Fruit fly (Drosophila melanogaster) whole organism, prepupa: ENCODE data around the gene CG2126.

Experiments
- Blimp-1 ChIP-seq: fragments of 200-800 bp; sonication (Bioruptor generic); optimal IDR thresholded peaks from 3 replicates; lab custom pipeline; 2017; ENCODE audit warnings: missing biosample characterization, missing genetic modification characterization, mild to moderate bottlenecking, moderate library complexity, missing genetic modification reagents
- CG10631 ChIP-seq: fragments of 200-800 bp; sonication (Bioruptor generic); optimal IDR thresholded peaks from 2 replicates; lab custom pipeline; 2016; ENCODE audit warnings: missing biosample characterization, missing genetic modification characterization
- CG10669 ChIP-seq: fragments of 200-800 bp; sonication (Bioruptor generic); optimal IDR thresholded peaks from 3 replicates; lab custom pipeline; 2018; ENCODE audit warnings: missing biosample characterization, mild to moderate bottlenecking, missing genetic modification characterization, moderate library complexity
- CG11762 ChIP-seq: fragments of 200-800 bp; sonication (Bioruptor generic); optimal IDR thresholded peaks from 3 replicates; lab custom pipeline; 2016; ENCODE audit warnings: missing biosample characterization, missing genetic modification characterization; ENCODE audit not compliant: insufficient read depth
- CG11902 ChIP-seq: fragments of 200-800 bp; sonication (Bioruptor generic); optimal IDR thresholded peaks from 3 replicates; lab custom pipeline; 2016; ENCODE audit warnings: missing biosample characterization, missing genetic modification characterization
- CG15336 ChIP-seq: fragments of 200-800 bp; sonication (Bioruptor generic); IDR thresholded peaks from 2 replicates; pipeline ENCODE4 v1.3.6; 2022; ENCODE audit warnings: missing biosample characterization, missing genetic modification characterization
- CG1621 ChIP-seq: fragments of 200-800 bp; sonication (Bioruptor generic); optimal IDR thresholded peaks from 3 replicates; lab custom pipeline; 2018; ENCODE audit warnings: missing biosample characterization, mild to moderate bottlenecking, missing genetic modification characterization
- CG3032 ChIP-seq: fragments of 200-800 bp; optimal IDR thresholded peaks from 2 replicates; lab custom pipeline; 2019; ENCODE audit warnings: missing biosample characterization, mild to moderate bottlenecking, missing genetic modification characterization, moderate library complexity
- CG31627 ChIP-seq: fragments of 200-800 bp; sonication (Bioruptor generic); optimal IDR thresholded peaks from 3 replicates; lab custom pipeline; 2016; ENCODE audit warnings: missing biosample characterization, missing genetic modification characterization
- CG32006 ChIP-seq: fragments of 200-800 bp; sonication (Bioruptor generic); optimal IDR thresholded peaks from 3 replicates; lab custom pipeline; 2017; ENCODE audit warnings: missing biosample characterization, mild to moderate bottlenecking, missing genetic modification characterization
- CG34406 ChIP-seq: fragments of 200-800 bp; sonication (Bioruptor generic); optimal IDR thresholded peaks from 3 replicates; lab custom pipeline; 2016; ENCODE audit warnings: missing biosample characterization, missing genetic modification characterization
- CG3919 ChIP-seq: fragments of 200-800 bp; sonication (Bioruptor generic); optimal IDR thresholded peaks from 3 replicates; lab custom pipeline; 2016; ENCODE audit warnings: missing biosample characterization, missing genetic modification characterization
- CG6163 ChIP-seq: fragments of 200-800 bp; sonication (Bioruptor generic); IDR thresholded peaks from 3 replicates; pipeline ENCODE4 v1.3.6; 2022; ENCODE audit warnings: missing biosample characterization, missing genetic modification characterization
- CG6792 ChIP-seq: fragments of 200-800 bp; sonication (Bioruptor generic); optimal IDR thresholded peaks from 3 replicates; lab custom pipeline; 2016; ENCODE audit warnings: missing biosample characterization, missing genetic modification characterization
- CG6808 ChIP-seq: fragments of 200-800 bp; sonication (Bioruptor generic); optimal IDR thresholded peaks from 3 replicates; lab custom pipeline; 2017; ENCODE audit warnings: missing biosample characterization, missing genetic modification characterization, mild to moderate bottlenecking, moderate library complexity, missing genetic modification reagents
- CG7368 ChIP-seq: fragments of 200-800 bp; sonication (Bioruptor generic); optimal IDR thresholded peaks from 3 replicates; lab custom pipeline; 2016; ENCODE audit warnings: missing biosample characterization, missing genetic modification characterization
- CG8119 ChIP-seq: fragments of 200-800 bp; sonication (Bioruptor generic); IDR thresholded peaks from 3 replicates; pipeline ENCODE4 v1.3.6; 2022; ENCODE audit warnings: missing biosample characterization, missing genetic modification characterization
- CG8319 ChIP-seq: fragments of 200-800 bp; sonication (Bioruptor generic); optimal IDR thresholded peaks from 3 replicates; lab custom pipeline; 2016; ENCODE audit warnings: missing biosample characterization, missing genetic modification characterization
- CG8632 ChIP-seq: fragments of 200-800 bp; sonication (Bioruptor generic); optimal IDR thresholded peaks from 3 replicates; lab custom pipeline; 2016; ENCODE audit warnings: missing biosample characterization, missing genetic modification characterization
- CG9139 ChIP-seq: fragments of 200-800 bp; sonication (Bioruptor generic); optimal IDR thresholded peaks from 3 replicates; lab custom pipeline; 2017; ENCODE audit warnings: missing biosample characterization, mild to moderate bottlenecking, missing genetic modification characterization
- Eip78C ChIP-seq: fragments of 200-800 bp; sonication (Bioruptor generic); peaks from one replicate; lab custom pipeline; 2016; ENCODE audit warnings: missing biosample characterization, missing genetic modification characterization
- Eip93F ChIP-seq: fragments of 200-800 bp; sonication (Bioruptor generic); optimal IDR thresholded peaks from 2 replicates; lab custom pipeline; 2016; ENCODE audit warnings: missing biosample characterization, mild to moderate bottlenecking, missing genetic modification characterization
- Ets21C ChIP-seq: fragments of 200-800 bp; sonication (Bioruptor generic); optimal IDR thresholded peaks from 3 replicates; lab custom pipeline; 2016; ENCODE audit warnings: missing biosample characterization, missing genetic modification characterization
- Ets96B ChIP-seq: fragments of 200-800 bp; optimal IDR thresholded peaks from 2 replicates; lab custom pipeline; 2019; ENCODE audit warnings: missing biosample characterization, mild to moderate bottlenecking, missing genetic modification characterization, moderate library complexity
- Gug ChIP-seq: fragments of 200-800 bp; sonication (Bioruptor generic); IDR thresholded peaks from 2 replicates; pipeline ENCODE4 v1.3.6; 2022; ENCODE audit warnings: missing biosample characterization, missing genetic modification characterization
- Hr38 ChIP-seq: sonication (Bioruptor generic); optimal IDR thresholded peaks from 2 replicates; lab custom pipeline; 2016; ENCODE audit warnings: missing biosample characterization, missing genetic modification characterization
- Hr39 ChIP-seq: fragments of 200-800 bp; sonication (Bioruptor generic); optimal IDR thresholded peaks from 2 replicates; lab custom pipeline; 2016; ENCODE audit warnings: missing biosample characterization, missing genetic modification characterization
- Hr4 ChIP-seq: fragments of 200-800 bp; sonication (Bioruptor generic); optimal IDR thresholded peaks from 3 replicates; lab custom pipeline; 2016; ENCODE audit warnings: missing biosample characterization, missing genetic modification characterization
- Met ChIP-seq: fragments of 200-800 bp; sonication (Bioruptor generic); optimal IDR thresholded peaks from 3 replicates; lab custom pipeline; 2016; ENCODE audit warnings: missing biosample characterization, missing genetic modification characterization
- Smox ChIP-seq: fragments of 200-800 bp; sonication (Bioruptor generic); optimal IDR thresholded peaks from 3 replicates; lab custom pipeline; 2016; ENCODE audit warnings: missing biosample characterization, missing genetic modification characterization
- Sox102F ChIP-seq: fragments of 200-800 bp; sonication (Bioruptor generic); optimal IDR thresholded peaks from 2 replicates; lab custom pipeline; 2016; ENCODE audit warnings: missing biosample characterization, mild to moderate bottlenecking, missing genetic modification characterization
- Sox14 ChIP-seq: fragments of 200-800 bp; sonication (Bioruptor generic); optimal IDR thresholded peaks from 3 replicates; lab custom pipeline; 2016; ENCODE audit warnings: missing biosample characterization, missing genetic modification characterization
- Sox15 ChIP-seq: fragments of 200-800 bp; sonication (Bioruptor generic); optimal IDR thresholded peaks from 3 replicates; lab custom pipeline; 2016; ENCODE audit warnings: missing biosample characterization, missing genetic modification characterization
- achi ChIP-seq: fragments of 200-800 bp; sonication (Bioruptor generic); optimal IDR thresholded peaks from 3 replicates; lab custom pipeline; 2016; ENCODE audit warnings: missing biosample characterization, missing genetic modification characterization
- acj6 ChIP-seq: fragments of 200-800 bp; sonication (Bioruptor generic); optimal IDR thresholded peaks from 3 replicates; lab custom pipeline; 2016; ENCODE audit warnings: missing biosample characterization, missing genetic modification characterization
- cyc ChIP-seq: fragments of 200-800 bp; sonication (Bioruptor generic); optimal IDR thresholded peaks from 3 replicates; lab custom pipeline; 2016; ENCODE audit warnings: missing biosample characterization, missing genetic modification characterization
- dac ChIP-seq: fragments of 200-800 bp; sonication (Bioruptor generic); optimal IDR thresholded peaks from 2 replicates; lab custom pipeline; 2017; ENCODE audit warnings: missing biosample characterization, mild to moderate bottlenecking, missing genetic modification characterization
- dsx ChIP-seq: fragments of 200-800 bp; optimal IDR thresholded peaks from 3 replicates; lab custom pipeline; 2019; ENCODE audit warnings: missing biosample characterization, mild to moderate bottlenecking, missing genetic modification characterization, moderate library complexity; ENCODE audit not compliant: poor library complexity, severe bottlenecking
- eg ChIP-seq: fragments of 200-800 bp; sonication (Bioruptor generic); IDR thresholded peaks from 3 replicates; pipeline ENCODE4 v1.3.6; 2022; ENCODE audit warnings: missing biosample characterization, missing genetic modification characterization
- esn ChIP-seq: fragments of 200-800 bp; sonication (Bioruptor generic); optimal IDR thresholded peaks from 2 replicates; lab custom pipeline; 2016; ENCODE audit warnings: missing biosample characterization, mild to moderate bottlenecking, missing genetic modification characterization, moderate library complexity
- fd59A ChIP-seq: fragments of 200-800 bp; sonication (Bioruptor generic); optimal IDR thresholded peaks from 2 replicates; lab custom pipeline; 2017; ENCODE audit warnings: missing biosample characterization, mild to moderate bottlenecking, missing genetic modification characterization, missing genetic modification reagents
- fd85E ChIP-seq: fragments of 200-800 bp; sonication (Bioruptor generic); optimal IDR thresholded peaks from 3 replicates; lab custom pipeline; 2016; ENCODE audit warnings: missing biosample characterization, missing genetic modification characterization
- lz ChIP-seq: fragments of 200-800 bp; sonication (Bioruptor generic); optimal IDR thresholded peaks from 3 replicates; lab custom pipeline; 2016; ENCODE audit warnings: missing biosample characterization, missing genetic modification characterization
- pdm3 ChIP-seq: fragments of 200-800 bp; sonication (Bioruptor generic); optimal IDR thresholded peaks from 3 replicates; lab custom pipeline; 2016; ENCODE audit warnings: missing biosample characterization, missing genetic modification characterization
- salr ChIP-seq, 2 experiments: fragments of 200-800 bp; sonication (Bioruptor generic); optimal IDR thresholded peaks; 3 replicates each; lab custom pipeline; 2016 to 2018; ENCODE audit warnings: missing biosample characterization in 2 of 2, missing genetic modification characterization in 2 of 2, mild to moderate bottlenecking in 1 of 2
- spab ChIP-seq: fragments of 200-800 bp; sonication (Bioruptor generic); optimal IDR thresholded peaks from 2 replicates; lab custom pipeline; 2017; ENCODE audit warnings: missing biosample characterization, mild to moderate bottlenecking, missing genetic modification characterization, missing genetic modification reagents
- ss ChIP-seq, 2 experiments: fragments of 200-800 bp; sonication (Bioruptor generic); optimal IDR thresholded peaks; 2 replicates in 1 of 2; 3 replicates in 1 of 2; lab custom pipeline; 2017 to 2018; ENCODE audit warnings: mild to moderate bottlenecking in 2 of 2, missing biosample characterization in 2 of 2, missing genetic modification characterization in 2 of 2, moderate library complexity in 1 of 2
- svp ChIP-seq: fragments of 200-800 bp; sonication (Bioruptor generic); peaks from one replicate; lab custom pipeline; 2016; ENCODE audit warnings: missing biosample characterization, missing genetic modification characterization
- topi ChIP-seq: fragments of 200-800 bp; sonication (Bioruptor generic); optimal IDR thresholded peaks from 3 replicates; lab custom pipeline; 2016; ENCODE audit warnings: missing biosample characterization, missing genetic modification characterization
- vri ChIP-seq: fragments of 200-800 bp; sonication (Bioruptor generic); optimal IDR thresholded peaks from 3 replicates; lab custom pipeline; 2016; ENCODE audit warnings: missing biosample characterization, mild to moderate bottlenecking, missing genetic modification characterization

CG2126 gene

dm6 chr3R:31748093-31748996 is 28.1 kb downstream of the CG2126 start:
- TF ChIP-seq CG8632 (GFP tag; lab: Kevin White, UChicago) = peak; percentile 5
- TF ChIP-seq pdm3 (GFP tag; lab: Kevin White, UChicago) = no peak
- no peak for TF ChIP-seq Hr38 (GFP tag; lab: Kevin White, UChicago)
- TF ChIP-seq svp (GFP tag; lab: Kevin White, UChicago) = peak; percentile 63
- TF ChIP-seq CG34406 (GFP tag; lab: Kevin White, UChicago) = no peak
- TF ChIP-seq Sox14 (GFP tag; lab: Kevin White, UChicago) = peak; percentile 54
- TF ChIP-seq Smox (GFP tag; lab: Kevin White, UChicago) = no peak
- peak; percentile 79 for TF ChIP-seq CG6808 (GFP tag; lab: Kevin White, UChicago)
- peak; percentile 52 for TF ChIP-seq Ets96B
- no peak for TF ChIP-seq fd59A
- peak; percentile 76 for TF ChIP-seq CG1621 (tag; lab: Kevin White, UChicago)
- TF ChIP-seq CG32006 (GFP tag; lab: Kevin White, UChicago) = peak; percentile 15
- TF ChIP-seq CG8119 = no peak
- TF ChIP-seq Hr4 (GFP tag; lab: Kevin White, UChicago) = no peak
- peak; percentile 33 for TF ChIP-seq CG3919 (GFP tag; lab: Kevin White, UChicago)
- no peak for TF ChIP-seq Sox102F (GFP tag; lab: Kevin White, UChicago)
- TF ChIP-seq Gug (GFP tag; lab: Robert Waterston, UW) = no peak
- TF ChIP-seq eg (GFP tag; lab: Robert Waterston, UW) = no peak
- TF ChIP-seq esn (GFP tag; lab: Kevin White, UChicago) = peak; percentile 12
- no peak for TF ChIP-seq Ets21C
- peak; percentile 72 for TF ChIP-seq Eip78C (GFP tag; lab: Kevin White, UChicago)
- no peak for TF ChIP-seq CG10631
- peak; percentile 31 for TF ChIP-seq vri (GFP tag; lab: Kevin White, UChicago)
- peak; percentile 2 for TF ChIP-seq achi
- TF ChIP-seq CG10669 = peak; percentile 35
- TF ChIP-seq Met = no peak
- peak; percentile 31 for TF ChIP-seq CG3032 (tag; lab: Kevin White, UChicago)
- no peak for TF ChIP-seq CG8319 (GFP tag; lab: Kevin White, UChicago)
- no peak for TF ChIP-seq dac (GFP tag; lab: Kevin White, UChicago)
- TF ChIP-seq lz (GFP tag; lab: Kevin White, UChicago) = no peak
- TF ChIP-seq CG7368 (GFP tag; lab: Kevin White, UChicago) = no peak
- TF ChIP-seq salr (GFP tag; optimal IDR thresholded peaks at IDR 0.05; lab: Kevin White, UChicago) = no peak
- no peak for TF ChIP-seq Eip93F (GFP tag; lab: Kevin White, UChicago)
- TF ChIP-seq spab (GFP tag; lab: Kevin White, UChicago) = peak; percentile 36
- peak; percentile 79 to 90 for TF ChIP-seq ss (GFP tag; optimal IDR thresholded peaks at IDR 0.05; lab: Kevin White, UChicago)
- TF ChIP-seq topi (GFP tag; lab: Kevin White, UChicago) = no peak
- TF ChIP-seq CG9139 (GFP tag; lab: Kevin White, UChicago) = peak; percentile 73
- no peak for TF ChIP-seq fd85E (GFP tag; lab: Kevin White, UChicago)
- TF ChIP-seq Hr39 (GFP tag; lab: Kevin White, UChicago) = no peak
- TF ChIP-seq cyc (GFP tag; lab: Kevin White, UChicago) = no peak
- no peak for TF ChIP-seq CG31627 (GFP tag; lab: Kevin White, UChicago)
- TF ChIP-seq CG6792 (GFP tag; lab: Kevin White, UChicago) = peak; percentile 1
- no peak for TF ChIP-seq acj6
- TF ChIP-seq dsx (GFP tag; lab: Kevin White, UChicago) = peak; percentile 83
- TF ChIP-seq CG15336 (GFP tag; lab: Robert Waterston, UW) = no peak
- no peak for TF ChIP-seq CG11762 (GFP tag; lab: Kevin White, UChicago)
- TF ChIP-seq Sox15 = no peak
- TF ChIP-seq CG11902 (GFP tag; lab: Kevin White, UChicago) = no peak
- no peak for TF ChIP-seq CG6163
- TF ChIP-seq Blimp-1 (GFP tag; lab: Kevin White, UChicago) = peak; percentile 38
